Fruit fly (Drosophila melanogaster): ENCODE results near the gene CG7506.

Gene CG7506

dm6 chr3L:7606336-7607001 is 35.0 kb downstream of the CG7506 start:
- no peak for TF ChIP-seq noc (tag; optimal IDR thresholded peaks at IDR 0.05)

- no peak for TF ChIP-seq noc (tag; optimal IDR thresholded peaks at IDR 0.05)
Observed at dm6 chr3L:7604863-7605262, 36.6 kb downstream of the CG7506 start.

- TF ChIP-seq noc (tag; optimal IDR thresholded peaks at IDR 0.05) = no peak
Observed at dm6 chr3L:7603397-7603796, 38.1 kb downstream of the CG7506 start.

dm6 chr3L:7601122-7601841 is 40.2 kb downstream of the CG7506 start:
- no peak for TF ChIP-seq noc (tag; optimal IDR thresholded peaks at IDR 0.05)

- no peak for TF ChIP-seq noc (tag; optimal IDR thresholded peaks at IDR 0.05)
Observed at dm6 chr3L:7598329-7598728, 43.1 kb downstream of the CG7506 start.

- TF ChIP-seq noc (tag; optimal IDR thresholded peaks at IDR 0.05) = no peak
Observed at dm6 chr3L:7592791-7593190, 48.7 kb downstream of the CG7506 start, which contains the start of gene Pura. TSS of gene Pura (plus strand) at chr3L:7593091.

- TF ChIP-seq noc (tag; optimal IDR thresholded peaks at IDR 0.05) = no peak
Observed at dm6 chr3L:7592113-7592752, 49.2 kb downstream of the CG7506 start.

- no peak for TF ChIP-seq noc (tag; optimal IDR thresholded peaks at IDR 0.05)
Observed at dm6 chr3L:7590898-7591297, 50.5 kb downstream of the CG7506 start, which contains the start of gene t-Grip84. TSS of gene t-Grip84 (minus strand) at chr3L:7590998.
